Worm (Caenorhabditis elegans): ENCODE measurements around the gene E04F6.10.

DNA sequence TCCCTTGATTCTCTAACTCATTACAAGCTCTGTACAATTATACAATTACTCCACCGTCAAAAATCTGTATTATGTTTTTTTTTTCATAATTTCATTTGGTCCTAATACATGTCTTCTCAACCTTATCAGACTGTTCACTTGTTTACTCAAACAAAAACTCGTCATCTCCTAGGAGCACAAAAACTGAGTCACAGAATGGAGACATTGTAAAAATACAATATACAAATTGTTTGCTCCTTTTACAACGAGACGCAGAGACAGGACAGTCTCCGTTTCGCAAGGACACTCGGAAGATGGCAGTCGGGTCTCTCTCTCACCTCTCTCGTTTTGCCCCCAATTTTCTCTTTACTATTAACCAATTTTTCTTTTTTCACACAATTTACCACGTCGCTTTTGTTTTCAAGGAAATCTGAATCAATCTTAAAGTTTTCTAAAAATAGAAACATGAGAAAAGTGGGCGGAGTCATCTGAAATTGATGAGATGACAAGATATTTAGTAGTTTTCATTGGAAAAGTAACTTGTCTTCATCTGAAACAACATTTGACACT is 38.7 kb upstream of the E04F6.10 start, which contains the start of gene F32A5.8:
- TF ChIP-seq unc-39 (tag; optimal IDR thresholded peaks at IDR 0.05) (no peak), ama-1 (optimal IDR thresholded peaks at IDR 0.05) (no peak), fos-1 (tag; optimal IDR thresholded peaks at IDR 0.05) (peak; percentile 67), lsy-12 (tag; optimal IDR thresholded peaks at IDR 0.05) (no peak), aly-2 (tag; optimal IDR thresholded peaks at IDR 0.05) (no peak), pha-4 (tag; optimal IDR thresholded peaks at IDR 0.05) (peak; percentile 92), nfya-1 (tag; optimal IDR thresholded peaks at IDR 0.05; ENCODE audit: insufficient read depth) (no peak), ceh-82 (tag; optimal IDR thresholded peaks at IDR 0.05) (no peak), unc-62 (GFP tag; optimal IDR thresholded peaks at IDR 0.05) (no peak), daf-12 (tag; optimal IDR thresholded peaks at IDR 0.05) (no peak), zag-1 (tag; optimal IDR thresholded peaks at IDR 0.05) (no peak), snpc-4 (tag; optimal IDR thresholded peaks at IDR 0.05) (no peak), nhr-23 (tag; optimal IDR thresholded peaks at IDR 0.05) (no peak)
